Worm (Caenorhabditis elegans) whole organism, mixed stage, embryonic: ENCODE data around the gene F53F4.12.

Experiments used
- M03D4.4 ChIP-seq: sonication (generic microtip); optimal IDR thresholded peaks from 2 replicates; lab custom pipeline; 2017; ENCODE audit warnings: mild to moderate bottlenecking, missing genetic modification characterization, missing compliant biosample characterization
- ces-1 ChIP-seq: fragments of 150-350 bp; optimal IDR thresholded peaks from 2 replicates; lab custom pipeline; 2014; ENCODE audit warnings: missing biosample characterization, missing genetic modification reagents, missing genetic modification characterization
- mab-5 ChIP-seq: fragments of 150-350 bp; optimal IDR thresholded peaks from 2 replicates; lab custom pipeline; 2014; ENCODE audit warnings: missing biosample characterization, missing genetic modification characterization
- nhr-28 ChIP-seq: fragments of 150-350 bp; optimal IDR thresholded peaks from 2 replicates; lab custom pipeline; 2014; ENCODE audit warnings: missing biosample characterization, missing genetic modification characterization
- nhr-76 ChIP-seq: sonication (generic microtip); optimal IDR thresholded peaks from 2 replicates; lab custom pipeline; 2017; ENCODE audit warnings: missing biosample characterization, missing genetic modification characterization
- snpc-4 ChIP-seq: fragments of 150-350 bp; optimal IDR thresholded peaks from 2 replicates; lab custom pipeline; 2014; ENCODE audit warnings: missing biosample characterization, missing genetic modification characterization
- unc-62 ChIP-seq: fragments of 150-350 bp; optimal IDR thresholded peaks from 2 replicates; lab custom pipeline; 2014; ENCODE audit warnings: missing biosample characterization, missing genetic modification reagents, missing genetic modification characterization
- ztf-11 ChIP-seq: fragments of 150-350 bp; optimal IDR thresholded peaks from 2 replicates; lab custom pipeline; 2014; ENCODE audit warnings: missing biosample characterization, missing genetic modification characterization

DNA sequence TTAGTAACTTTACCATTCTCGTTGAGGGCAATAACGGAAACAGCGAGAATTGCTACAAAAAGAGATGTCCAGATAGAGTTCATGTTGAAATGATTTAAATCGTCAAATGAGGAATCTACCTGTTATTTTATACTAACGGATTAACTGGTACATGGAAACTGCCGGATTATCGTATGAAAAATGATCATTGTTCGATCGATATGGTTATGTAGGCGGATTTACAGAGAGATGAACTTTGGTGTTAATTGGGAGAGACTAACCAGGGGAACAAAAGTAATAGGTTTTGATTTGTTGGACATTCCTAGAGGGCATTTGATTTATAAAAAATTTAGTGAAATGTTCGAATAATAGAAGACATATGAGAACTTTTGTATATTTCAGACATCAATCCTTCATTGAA lies 14.1 kb upstream of the F53F4.12 start, which contains the start of gene spig-9:
- TF ChIP-seq M03D4.4 (no peak), nhr-76 (no peak), ces-1 (no peak), snpc-4 (tag; lab: Kevin White, UChicago) (no peak), ztf-11 (no peak), mab-5 (tag; lab: Kevin White, UChicago) (no peak), nhr-28 (tag; lab: Kevin White, UChicago) (no peak), unc-62 (no peak)
